Worm (Caenorhabditis elegans): ENCODE results near the gene C40A11.8.

- TF ChIP-seq unc-55 (GFP tag; optimal IDR thresholded peaks at IDR 0.05) (no peak), gmeb-1 (tag; optimal IDR thresholded peaks at IDR 0.05) (no peak), mdl-1 (tag; optimal IDR thresholded peaks at IDR 0.05) (no peak), unc-39 (tag; optimal IDR thresholded peaks at IDR 0.05) (no peak), ztf-4 (tag; optimal IDR thresholded peaks at IDR 0.05) (no peak), nhr-21 (tag; optimal IDR thresholded peaks at IDR 0.05) (no peak), nhr-237 (tag; optimal IDR thresholded peaks at IDR 0.05) (no peak), zag-1 (tag; optimal IDR thresholded peaks at IDR 0.05) (no peak), dmd-4 (tag; optimal IDR thresholded peaks at IDR 0.05) (no peak), lin-39 (tag; optimal IDR thresholded peaks at IDR 0.05) (no peak), ztf-11 (tag; optimal IDR thresholded peaks at IDR 0.05) (no peak)
Observed at ce11 chrII:2130770-2131169, 20.0 kb downstream of the C40A11.8 start, which contains the start of gene sdz-28.

Data from whole organism, L2 larva.